Fruit fly (Drosophila melanogaster): ENCODE measurements around the gene CG4408.

Gene CG4408

dm6 chr3R:23333334-23334035, 29.9 kb downstream of the CG4408 start (continued):
- peak; percentile 56 for TF ChIP-seq Blimp-1 (GFP tag; optimal IDR thresholded peaks at IDR 0.05)
- TF ChIP-seq pum (GFP tag; optimal IDR thresholded peaks at IDR 0.05): peak; percentile 34
- peak; percentile 13 for TF ChIP-seq org-1 (GFP tag; optimal IDR thresholded peaks at IDR 0.05)
- 0 out of 3 replicates have a peak, but pooled peaks have one; percentile 33 for TF ChIP-seq ken (GFP tag; IDR thresholded peaks at IDR 0.05)
- TF ChIP-seq cad (GFP tag; optimal IDR thresholded peaks at IDR 0.05): no peak
- TF ChIP-seq CG2129 (GFP tag; IDR thresholded peaks at IDR 0.05; ENCODE audit: partially characterized antibody): no peak
- no peak for TF ChIP-seq CG7928 (GFP tag; optimal IDR thresholded peaks at IDR 0.05)
- no peak for TF ChIP-seq CG3995 (GFP tag; optimal IDR thresholded peaks at IDR 0.05)
- no peak for TF ChIP-seq Lpt (GFP tag; optimal IDR thresholded peaks at IDR 0.05)
- no peak for TF ChIP-seq CG13894 (tag; optimal IDR thresholded peaks at IDR 0.05)
- TF ChIP-seq hbn (GFP tag; IDR thresholded peaks at IDR 0.05; ENCODE audit: partially characterized antibody): no peak
- TF ChIP-seq dati (GFP tag; IDR thresholded peaks at IDR 0.05): no peak
- TF ChIP-seq jing (GFP tag; optimal IDR thresholded peaks at IDR 0.05): no peak
- TF ChIP-seq Trl (optimal IDR thresholded peaks at IDR 0.05): no peak
- TF ChIP-seq Trl (GFP tag; optimal IDR thresholded peaks at IDR 0.05): peak; percentile 29
- no peak for TF ChIP-seq CG2199 (GFP tag; IDR thresholded peaks at IDR 0.05)
- no peak for TF ChIP-seq cas (GFP tag; IDR thresholded peaks at IDR 0.05)
- TF ChIP-seq CG18599 (GFP tag; optimal IDR thresholded peaks at IDR 0.05): peak; percentile 37
- TF ChIP-seq Hmr (GFP tag; optimal IDR thresholded peaks at IDR 0.05): peak; percentile 9
- no peak for TF ChIP-seq CG7987 (GFP tag; optimal IDR thresholded peaks at IDR 0.05)
- TF ChIP-seq Dip3 (GFP tag; optimal IDR thresholded peaks at IDR 0.05): no peak
- no peak for TF ChIP-seq CG12236 (GFP tag; optimal IDR thresholded peaks at IDR 0.05)
- no peak for TF ChIP-seq CG16779 (GFP tag; IDR thresholded peaks at IDR 0.05)
- no peak for TF ChIP-seq C15 (GFP tag; IDR thresholded peaks at IDR 0.05)
- TF ChIP-seq dmrt99B (tag; optimal IDR thresholded peaks at IDR 0.05): peak; percentile 67
- TF ChIP-seq Mes4 (GFP tag; optimal IDR thresholded peaks at IDR 0.05): peak; percentile 44
- no peak for TF ChIP-seq BEAF-32 (GFP tag; optimal IDR thresholded peaks at IDR 0.05)
- TF ChIP-seq cwo (GFP tag; optimal IDR thresholded peaks at IDR 0.05): no peak
- TF ChIP-seq CG34376 (GFP tag; optimal IDR thresholded peaks at IDR 0.05): no peak
- TF ChIP-seq btn (GFP tag; optimal IDR thresholded peaks at IDR 0.05): no peak
- TF ChIP-seq MBD-R2 (GFP tag; IDR thresholded peaks at IDR 0.05): no peak
- peak; percentile 48 for TF ChIP-seq CG30403 (GFP tag; optimal IDR thresholded peaks at IDR 0.05)
- no peak for TF ChIP-seq chm (GFP tag; IDR thresholded peaks at IDR 0.05)
- TF ChIP-seq gfzf (GFP tag; optimal IDR thresholded peaks at IDR 0.05): no peak
- no peak for TF ChIP-seq cato (GFP tag; optimal IDR thresholded peaks at IDR 0.05; ENCODE audit: borderline replicate concordance)
- no peak for TF ChIP-seq pan (optimal IDR thresholded peaks at IDR 0.05)
- TF ChIP-seq pan (GFP tag; optimal IDR thresholded peaks at IDR 0.05 in 1 of 2, IDR thresholded peaks at IDR 0.05 in 1 of 2): peak in 1 of 2 experiments; percentile 28
- peak; percentile 43 for TF ChIP-seq cg (GFP tag; optimal IDR thresholded peaks at IDR 0.05)
- no peak for TF ChIP-seq aop (GFP tag; IDR thresholded peaks at IDR 0.05)
- no peak for TF ChIP-seq wek (GFP tag; optimal IDR thresholded peaks at IDR 0.05)
- TF ChIP-seq Tbp (GFP tag; optimal IDR thresholded peaks at IDR 0.05): no peak
- no peak for TF ChIP-seq usp (GFP tag; optimal IDR thresholded peaks at IDR 0.05)
- peak; percentile 28 for TF ChIP-seq abd-A (tag; optimal IDR thresholded peaks at IDR 0.05)
- TF ChIP-seq CG1647 (GFP tag; optimal IDR thresholded peaks at IDR 0.05): no peak
- no peak for TF ChIP-seq Mrtf (GFP tag; IDR thresholded peaks at IDR 0.05)
- TF ChIP-seq luna (GFP tag; optimal IDR thresholded peaks at IDR 0.05): no peak
- TF ChIP-seq Awh (GFP tag; IDR thresholded peaks at IDR 0.05): peak; percentile 53
- no peak for TF ChIP-seq nom (GFP tag; optimal IDR thresholded peaks at IDR 0.05)
- peak; percentile 8 for TF ChIP-seq CG30431 (GFP tag; optimal IDR thresholded peaks at IDR 0.05)
- TF ChIP-seq CG34224 (GFP tag; IDR thresholded peaks at IDR 0.05; ENCODE audit: partially characterized antibody): no peak
- TF ChIP-seq Dad (GFP tag; optimal IDR thresholded peaks at IDR 0.05): no peak

Measured in whole organism, embryonic.